Worm (Caenorhabditis elegans) whole organism, L2 larva: ENCODE measurements around the gene pid-1.
A peak's percentile ranks its signal among the peaks of the same experiment; 100 is the strongest.

ENCODE experiments used
- C34F6.9 ChIP-seq: fragments of 150-350 bp; optimal IDR thresholded peaks from 2 replicates; lab custom pipeline; 2014; ENCODE audit warnings: missing biosample characterization, missing genetic modification characterization
- F13H6.1 ChIP-seq: sonication (generic microtip); optimal IDR thresholded peaks from 2 replicates; lab custom pipeline; 2016; ENCODE audit warnings: missing genetic modification characterization, missing compliant biosample characterization
- Y55F3AM.14 ChIP-seq: fragments of 200-800 bp; sonication (Bioruptor generic); optimal IDR thresholded peaks from 2 replicates; lab custom pipeline; 2018; ENCODE audit warnings: mild to moderate bottlenecking, missing genetic modification characterization, missing compliant biosample characterization
- ZK546.5 ChIP-seq: sonication (generic microtip); optimal IDR thresholded peaks from 2 replicates; lab custom pipeline; 2017; ENCODE audit warnings: missing biosample characterization, missing genetic modification characterization
- alr-1 ChIP-seq: fragments of 150-350 bp; optimal IDR thresholded peaks from 2 replicates; lab custom pipeline; 2014; ENCODE audit warnings: missing biosample characterization, missing genetic modification characterization
- aly-2 ChIP-seq: fragments of 150-350 bp; optimal IDR thresholded peaks from 2 replicates; lab custom pipeline; 2014; ENCODE audit warnings: missing biosample characterization, missing genetic modification characterization
- ama-1 ChIP-seq: fragments of 150-350 bp; optimal IDR thresholded peaks from 2 replicates; lab custom pipeline; 2018; ENCODE audit warnings: inconsistent platforms
- blmp-1 ChIP-seq: sonication (generic microtip); optimal IDR thresholded peaks from 2 replicates; lab custom pipeline; 2017; ENCODE audit warnings: missing genetic modification characterization, mild to moderate bottlenecking, missing compliant biosample characterization, antibody characterized with exemption, moderate library complexity; ENCODE audit not compliant: insufficient read depth
- ceh-16 ChIP-seq: fragments of 150-350 bp; optimal IDR thresholded peaks from 2 replicates; lab custom pipeline; 2014; ENCODE audit warnings: missing biosample characterization, missing genetic modification characterization
- crh-2 ChIP-seq: sonication (generic microtip); optimal IDR thresholded peaks from 2 replicates; lab custom pipeline; 2017; ENCODE audit warnings: missing biosample characterization, missing genetic modification characterization
- dmd-4 ChIP-seq: sonication (generic microtip); optimal IDR thresholded peaks from 2 replicates; lab custom pipeline; 2017; ENCODE audit warnings: missing biosample characterization, missing genetic modification characterization
- egl-27 ChIP-seq: sonication (generic microtip); optimal IDR thresholded peaks from 3 replicates; lab custom pipeline; 2017; ENCODE audit warnings: missing biosample characterization, missing genetic modification reagents, missing genetic modification characterization
- elt-1 ChIP-seq: fragments of 150-350 bp; optimal IDR thresholded peaks from 2 replicates; lab custom pipeline; 2014; ENCODE audit warnings: missing biosample characterization, missing genetic modification characterization
- elt-3 ChIP-seq: sonication (generic microtip); optimal IDR thresholded peaks from 2 replicates; lab custom pipeline; 2017; ENCODE audit warnings: missing biosample characterization, missing genetic modification characterization
- fos-1 ChIP-seq: fragments of 150-350 bp; optimal IDR thresholded peaks from 2 replicates; lab custom pipeline; 2014; ENCODE audit warnings: missing biosample characterization, missing genetic modification characterization
- gmeb-1 ChIP-seq: fragments of 150-350 bp; optimal IDR thresholded peaks from 2 replicates; lab custom pipeline; 2014; ENCODE audit warnings: missing biosample characterization, missing genetic modification characterization
- lin-11 ChIP-seq: fragments of 150-350 bp; sonication (generic microtip); optimal IDR thresholded peaks from 2 replicates; lab custom pipeline; 2014; ENCODE audit warnings: missing biosample characterization, missing genetic modification characterization, inconsistent platforms, mixed read lengths
- lin-39 ChIP-seq: fragments of 150-350 bp; optimal IDR thresholded peaks from 2 replicates; lab custom pipeline; 2014; ENCODE audit warnings: missing biosample characterization, missing genetic modification reagents, missing genetic modification characterization
- lsy-2 ChIP-seq, 2 experiments: fragments of 150-350 bp in 1 of 2; sonication (generic microtip) in 1 of 2; optimal IDR thresholded peaks; 2 replicates each; lab custom pipeline; 2014 to 2017; ENCODE audit warnings: missing biosample characterization in 2 of 2, missing genetic modification characterization in 2 of 2
- mbf-1 ChIP-seq: sonication (generic microtip); optimal IDR thresholded peaks from 2 replicates; lab custom pipeline; 2017; ENCODE audit warnings: missing biosample characterization, missing genetic modification characterization
- nhr-11 ChIP-seq: fragments of 150-350 bp; optimal IDR thresholded peaks from 2 replicates; lab custom pipeline; 2014; ENCODE audit warnings: missing biosample characterization, missing genetic modification characterization
- nhr-129 ChIP-seq: fragments of 150-350 bp; optimal IDR thresholded peaks from 2 replicates; lab custom pipeline; 2014; ENCODE audit warnings: missing biosample characterization, missing genetic modification characterization
- nhr-21 ChIP-seq: fragments of 150-350 bp; optimal IDR thresholded peaks from 2 replicates; lab custom pipeline; 2014; ENCODE audit warnings: missing biosample characterization, missing genetic modification characterization
- nhr-23 ChIP-seq: fragments of 150-350 bp; optimal IDR thresholded peaks from 2 replicates; lab custom pipeline; 2014; ENCODE audit warnings: missing biosample characterization, missing genetic modification reagents, missing genetic modification characterization
- nhr-237 ChIP-seq: fragments of 150-350 bp; optimal IDR thresholded peaks from 2 replicates; lab custom pipeline; 2014; ENCODE audit warnings: missing biosample characterization, missing genetic modification characterization
- nhr-25 ChIP-seq: fragments of 150-350 bp; sonication (generic microtip); optimal IDR thresholded peaks from 3 replicates; lab custom pipeline; 2014; ENCODE audit warnings: missing biosample characterization, missing genetic modification characterization
- nhr-6 ChIP-seq: fragments of 150-350 bp; optimal IDR thresholded peaks from 2 replicates; lab custom pipeline; 2014; ENCODE audit warnings: missing biosample characterization, missing genetic modification characterization
- nhr-77 ChIP-seq: fragments of 150-350 bp; optimal IDR thresholded peaks from 2 replicates; lab custom pipeline; 2014; ENCODE audit warnings: missing biosample characterization, missing genetic modification characterization
- peb-1 ChIP-seq: fragments of 150-350 bp; optimal IDR thresholded peaks from 2 replicates; lab custom pipeline; 2014; ENCODE audit warnings: missing biosample characterization, missing genetic modification characterization
- skn-1 ChIP-seq: sonication (generic microtip); optimal IDR thresholded peaks from 2 replicates; lab custom pipeline; 2017; ENCODE audit warnings: missing biosample characterization, missing genetic modification characterization
- sma-9 ChIP-seq, 2 experiments: fragments of 150-350 bp in 1 of 2; sonication (generic microtip) in 1 of 2; optimal IDR thresholded peaks; 2 replicates each; lab custom pipeline; 2014 to 2016; ENCODE audit warnings: missing genetic modification characterization in 2 of 2, mild to moderate bottlenecking in 1 of 2, missing biosample characterization in 1 of 2, missing compliant biosample characterization in 1 of 2, missing genetic modification reagents in 1 of 2, moderate library complexity in 1 of 2
- unc-55 ChIP-seq: fragments of 150-350 bp; sonication (generic microtip); optimal IDR thresholded peaks from 3 replicates; lab custom pipeline; 2014; ENCODE audit warnings: missing biosample characterization, missing genetic modification reagents, missing genetic modification characterization
- unc-62 ChIP-seq: fragments of 150-350 bp; optimal IDR thresholded peaks from 2 replicates; lab custom pipeline; 2014; ENCODE audit warnings: missing biosample characterization, missing genetic modification reagents, missing genetic modification characterization
- ztf-1 ChIP-seq: fragments of 200-800 bp; sonication (Bioruptor generic); conservative IDR thresholded peaks from 2 replicates; pipeline ENCODE4 v1.3.6; 2022; ENCODE audit warnings: missing genetic modification characterization, missing compliant biosample characterization

pid-1 gene

ce11 chrII:7666967-7667366 is 23.4 kb downstream of the pid-1 start, which contains the start of gene lir-2:
Gene lir-2 (plus strand): TSS chrII:7667267.
- TF ChIP-seq alr-1 (tag; lab: Kevin White, UChicago) (no peak), egl-27 (tag; lab: Kevin White, UChicago) (no peak), nhr-25 (peak; percentile 3), unc-62 (GFP tag; lab: Kevin White, UChicago) (no peak)

- TF ChIP-seq mbf-1 (no peak), aly-2 (no peak), lsy-2 (tag; optimal IDR thresholded peaks at IDR 0.05; lab: Kevin White, UChicago) (no peak), crh-2 (no peak), nhr-6 (tag; lab: Kevin White, UChicago) (no peak), Y55F3AM.14 (GFP tag; lab: Kevin White, UChicago) (no peak), unc-55 (GFP tag; lab: Kevin White, UChicago) (no peak), nhr-21 (no peak), lin-11 (tag; lab: Kevin White, UChicago) (no peak), ama-1 (lab: Kevin White, UChicago) (no peak), nhr-77 (tag; lab: Kevin White, UChicago) (no peak), nhr-129 (no peak), elt-1 (tag; lab: Kevin White, UChicago) (no peak), nhr-11 (no peak), F13H6.1 (tag; lab: Kevin White, UChicago) (no peak)
These were observed 24.0 kb downstream of the pid-1 start for ce11 chrII:7666338-7666737.

ce11 chrII:7663704-7664660 is 26.4 kb downstream of the pid-1 start, which contains the start of the genes F18A1.7 and rpa-1:
Gene F18A1.7 (minus strand): TSS chrII:7663754.
Gene rpa-1 (plus strand): TSS chrII:7664582.
- TF ChIP-seq elt-3 (tag; lab: Kevin White, UChicago) (no peak), mbf-1 (no peak), lsy-2 (tag; optimal IDR thresholded peaks at IDR 0.05; lab: Kevin White, UChicago) (peak in 1 of 2 experiments; percentile 37), nhr-129 (peak; percentile 36), unc-55 (GFP tag; lab: Kevin White, UChicago) (peak; percentile 24), C34F6.9 (tag; lab: Kevin White, UChicago) (peak; percentile 55), gmeb-1 (no peak), fos-1 (tag; lab: Kevin White, UChicago) (peak; percentile 9)
- TF ChIP-seq, all 48 proteins: peak for 5

ce11 chrII:7663028-7663427 is 27.3 kb downstream of the pid-1 start:
- TF ChIP-seq lsy-2 (tag; optimal IDR thresholded peaks at IDR 0.05; lab: Kevin White, UChicago) (no peak), nhr-23 (tag; lab: Kevin White, UChicago) (no peak), dmd-4 (tag; lab: Kevin White, UChicago) (no peak)

ce11 chrII:7662008-7662686 is 28.2 kb downstream of the pid-1 start, which contains the start of gene alfa-1:
Gene alfa-1 (minus strand): TSS chrII:7662522.
- no peak for TF ChIP-seq nhr-77 (tag; lab: Kevin White, UChicago)
- peak; percentile 57 for TF ChIP-seq fos-1 (tag; lab: Kevin White, UChicago)
- TF ChIP-seq mbf-1 = no peak
- no peak for TF ChIP-seq nhr-237
- no peak for TF ChIP-seq skn-1 (tag; lab: Kevin White, UChicago)
- TF ChIP-seq sma-9 (GFP tag; optimal IDR thresholded peaks at IDR 0.05; lab: Kevin White, UChicago) = peak; percentile 10
- TF ChIP-seq sma-9 (tag; optimal IDR thresholded peaks at IDR 0.05; lab: Kevin White, UChicago) = no peak
- TF ChIP-seq nhr-129 = peak; percentile 26
- TF ChIP-seq nhr-23 (tag; lab: Kevin White, UChicago) = no peak
- TF ChIP-seq nhr-6 (tag; lab: Kevin White, UChicago) = no peak
- TF ChIP-seq ZK546.5 (tag; lab: Kevin White, UChicago) = no peak
- no peak for TF ChIP-seq nhr-21
- TF ChIP-seq nhr-11 = no peak
- no peak for TF ChIP-seq ceh-16 (tag; lab: Kevin White, UChicago)
- TF ChIP-seq lin-39 (tag; lab: Kevin White, UChicago) = no peak
- no peak for TF ChIP-seq ztf-1 (GFP tag; lab: Robert Waterston, UW)
- TF ChIP-seq lsy-2 (tag; optimal IDR thresholded peaks at IDR 0.05; lab: Kevin White, UChicago) = no peak
- TF ChIP-seq blmp-1 (tag; lab: Kevin White, UChicago) = no peak
- TF ChIP-seq F13H6.1 (tag; lab: Kevin White, UChicago) = peak; percentile 32
- no peak for TF ChIP-seq peb-1 (tag; lab: Kevin White, UChicago)
- no peak for TF ChIP-seq unc-62 (GFP tag; lab: Kevin White, UChicago)
- no peak for TF ChIP-seq lin-11 (tag; lab: Kevin White, UChicago)
- TF ChIP-seq C34F6.9 (tag; lab: Kevin White, UChicago) = peak; percentile 49
